Worm (Caenorhabditis elegans) whole organism, L4/young adult: ENCODE measurements around the gene F59A1.12.

Source experiments
- W03F9.2 ChIP-seq: fragments of 150-350 bp; optimal IDR thresholded peaks from 2 replicates; lab custom pipeline; 2014; ENCODE audit warnings: missing biosample characterization, missing genetic modification characterization
- dao-5 ChIP-seq: sonication (generic microtip); optimal IDR thresholded peaks from 2 replicates; lab custom pipeline; 2016; ENCODE audit warnings: missing genotype, missing genetic modification characterization, moderate library complexity, missing compliant biosample characterization
- him-1 ChIP-seq: sonication (generic microtip); optimal IDR thresholded peaks from 2 replicates; lab custom pipeline; 2016; ENCODE audit warnings: missing genotype, missing genetic modification reagents, missing genetic modification characterization, missing compliant biosample characterization

Gene F59A1.12

DNA sequence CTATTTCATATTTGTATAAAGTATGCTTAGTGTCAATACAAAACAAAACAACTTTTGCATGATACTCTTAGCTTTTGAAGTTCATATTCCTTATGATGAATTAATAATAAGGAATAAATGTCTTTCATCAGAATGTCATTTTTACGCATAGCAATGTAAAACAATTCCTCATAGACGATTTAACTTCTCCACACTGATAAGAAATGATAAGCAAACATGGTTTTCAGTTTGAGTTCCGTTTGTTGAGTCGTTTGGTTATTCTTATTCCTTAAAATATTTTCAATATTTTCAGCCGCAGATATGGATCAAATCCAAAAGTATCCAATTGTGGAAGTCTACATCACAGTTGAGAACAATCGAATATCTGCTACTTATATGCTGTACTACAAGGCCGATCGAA lies 42.7 kb downstream of the F59A1.12 start, which contains the start of gene F57G4.11:
TSS of gene F57G4.11 (plus strand) at position 301 of the 400 bp plus-strand sequence.
- TF ChIP-seq W03F9.2 (tag; lab: Kevin White, UChicago) (no peak), dao-5 (tag; lab: Kevin White, UChicago) (no peak), him-1 (no peak)

- TF ChIP-seq dao-5 (tag; lab: Kevin White, UChicago) (no peak), W03F9.2 (tag; lab: Kevin White, UChicago) (no peak), him-1 (no peak)
Measured at ce11 chrV:17623230-17623629, 44.3 kb downstream of the F59A1.12 start, which contains the start of gene F57G4.1. F57G4.1 (plus strand) TSS chrV:17623530.

- TF ChIP-seq him-1 (no peak), dao-5 (tag; lab: Kevin White, UChicago) (no peak), W03F9.2 (tag; lab: Kevin White, UChicago) (no peak)
Measured at ce11 chrV:17620266-17620665, 47.3 kb downstream of the F59A1.12 start, which contains the start of gene Y6G8.8. Y6G8.8 (plus strand) TSS chrV:17620566.

DNA sequence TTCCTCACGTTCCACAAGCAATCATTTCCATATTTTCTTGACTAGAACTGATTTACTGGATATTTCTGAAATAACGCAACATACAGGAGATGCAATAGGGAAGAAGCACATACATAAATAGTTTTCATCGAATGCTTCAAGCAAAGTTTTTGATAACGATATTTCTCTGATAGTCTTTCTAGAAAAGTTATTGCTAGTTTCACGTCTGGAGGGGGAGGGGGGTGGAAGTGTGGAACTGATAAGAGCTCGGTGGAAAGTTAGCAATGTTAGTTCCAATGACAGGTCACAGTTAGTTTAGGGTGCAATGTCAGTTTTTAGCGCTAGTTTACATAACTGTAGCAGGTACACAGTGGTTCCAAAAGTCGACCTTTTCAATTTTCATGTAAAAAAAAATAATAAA lies 50.8 kb downstream of the F59A1.12 start, which contains the start of gene Y6G8.6:
TSS of gene Y6G8.6 (minus strand) at position 98 of the 400 bp plus-strand sequence.
- TF ChIP-seq him-1 (no peak), dao-5 (tag; lab: Kevin White, UChicago) (no peak), W03F9.2 (tag; lab: Kevin White, UChicago) (no peak)
